Worm (Caenorhabditis elegans) whole organism, L3 larva: ENCODE measurements around the gene irld-36.

ENCODE experiments used
- ceh-28 ChIP-seq: fragments of 150-350 bp; optimal IDR thresholded peaks from 2 replicates; lab custom pipeline; 2014; ENCODE audit warnings: missing biosample characterization, missing genetic modification reagents, missing genetic modification characterization
- elt-3 ChIP-seq, 3 experiments: fragments of 150-350 bp in 1 of 3; sonication (generic microtip) in 2 of 3; optimal IDR thresholded peaks; 2 replicates in 2 of 3; 4 replicates in 1 of 3; lab custom pipeline; 2014 to 2017; ENCODE audit warnings: missing biosample characterization in 3 of 3, missing genetic modification characterization in 3 of 3
- nhr-25 ChIP-seq: sonication (generic microtip); optimal IDR thresholded peaks from 2 replicates; lab custom pipeline; 2017; ENCODE audit warnings: missing biosample characterization, missing genetic modification characterization
- unc-62 ChIP-seq: fragments of 150-350 bp; sonication (generic microtip); optimal IDR thresholded peaks from 4 replicates; lab custom pipeline; 2014; ENCODE audit warnings: missing biosample characterization, missing genetic modification reagents, missing genetic modification characterization

DNA sequence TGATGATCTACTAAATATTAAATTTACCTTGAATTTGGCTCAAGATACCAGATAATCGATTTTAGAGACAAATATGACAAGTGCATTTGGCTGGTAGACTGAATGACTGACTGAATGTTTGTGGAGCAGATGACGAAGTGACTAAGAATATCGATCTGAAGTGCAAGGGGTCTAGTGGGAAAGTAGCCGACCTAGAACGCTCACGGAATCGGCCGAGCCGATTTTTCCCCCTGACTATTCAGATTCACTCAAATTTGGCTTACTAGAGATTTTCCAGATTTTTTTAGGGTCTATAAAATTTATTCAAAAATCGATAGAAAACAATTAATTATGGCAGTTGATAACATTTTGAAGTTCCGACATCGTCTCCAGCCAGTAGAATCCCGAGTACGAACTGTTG lies 15.3 kb downstream of the irld-36 start, which contains the start of gene fbxc-26:
- no peak for TF ChIP-seq elt-3 (tag; optimal IDR thresholded peaks at IDR 0.05; lab: Kevin White, UChicago)
- no peak for TF ChIP-seq unc-62 (GFP tag; lab: Kevin White, UChicago)
- TF ChIP-seq ceh-28 (tag; lab: Kevin White, UChicago) = no peak
- TF ChIP-seq nhr-25 (tag; lab: Kevin White, UChicago) = no peak
